Worm (Caenorhabditis elegans) whole organism, L3 larva: Measurements from ENCODE around the gene lon-3.

ENCODE experiments used
- ama-1 ChIP-seq: fragments of 150-350 bp; optimal IDR thresholded peaks from 2 replicates; lab custom pipeline; 2018
- ceh-16 ChIP-seq: sonication (generic microtip); optimal IDR thresholded peaks from 2 replicates; lab custom pipeline; 2017; ENCODE audit warnings: missing biosample characterization, missing genetic modification characterization
- ceh-28 ChIP-seq: fragments of 150-350 bp; optimal IDR thresholded peaks from 2 replicates; lab custom pipeline; 2014; ENCODE audit warnings: missing biosample characterization, missing genetic modification reagents, missing genetic modification characterization
- ceh-82 ChIP-seq: fragments of 150-350 bp; optimal IDR thresholded peaks from 2 replicates; lab custom pipeline; 2014; ENCODE audit warnings: missing biosample characterization, missing genetic modification characterization
- egl-5 ChIP-seq: fragments of 150-350 bp; optimal IDR thresholded peaks from 2 replicates; lab custom pipeline; 2017; ENCODE audit warnings: missing biosample characterization, missing genetic modification reagents, missing genetic modification characterization, inconsistent platforms
- elt-1 ChIP-seq: fragments of 150-350 bp; optimal IDR thresholded peaks from 2 replicates; lab custom pipeline; 2014; ENCODE audit warnings: missing biosample characterization, missing genetic modification characterization
- elt-2 ChIP-seq: sonication (generic microtip); optimal IDR thresholded peaks from 2 replicates; lab custom pipeline; 2016; ENCODE audit warnings: missing genetic modification reagents, mild to moderate bottlenecking, missing genetic modification characterization, missing compliant biosample characterization
- fos-1 ChIP-seq: fragments of 150-350 bp; optimal IDR thresholded peaks from 2 replicates; lab custom pipeline; 2014; ENCODE audit warnings: missing biosample characterization, missing genetic modification characterization
- hmg-11 ChIP-seq: sonication (generic microtip); optimal IDR thresholded peaks from 2 replicates; lab custom pipeline; 2016; ENCODE audit warnings: missing genetic modification characterization, missing compliant biosample characterization
- jun-1 ChIP-seq: fragments of 150-350 bp; optimal IDR thresholded peaks from 2 replicates; lab custom pipeline; 2014; ENCODE audit warnings: missing biosample characterization, missing genetic modification reagents, missing genetic modification characterization
- lin-15B ChIP-seq: fragments of 150-350 bp; optimal IDR thresholded peaks from 2 replicates; lab custom pipeline; 2014; ENCODE audit warnings: missing biosample characterization, missing genetic modification characterization
- lin-39 ChIP-seq: fragments of 150-350 bp; optimal IDR thresholded peaks from 2 replicates; lab custom pipeline; 2018; ENCODE audit warnings: missing biosample characterization, missing genetic modification reagents, missing genetic modification characterization
- mml-1 ChIP-seq: fragments of 150-350 bp; sonication (generic microtip); optimal IDR thresholded peaks from 3 replicates; lab custom pipeline; 2014; ENCODE audit warnings: missing biosample characterization, missing genetic modification characterization
- nfya-1 ChIP-seq: sonication (generic microtip); optimal IDR thresholded peaks from 2 replicates; lab custom pipeline; 2017; ENCODE audit warnings: missing genetic modification characterization, mild to moderate bottlenecking, missing compliant biosample characterization, antibody characterized with exemption, moderate library complexity; ENCODE audit not compliant: insufficient read depth
- nhr-11 ChIP-seq: fragments of 150-350 bp; optimal IDR thresholded peaks from 2 replicates; lab custom pipeline; 2014; ENCODE audit warnings: missing biosample characterization, missing genetic modification characterization
- nhr-12 ChIP-seq: fragments of 150-350 bp; optimal IDR thresholded peaks from 2 replicates; lab custom pipeline; 2014; ENCODE audit warnings: missing biosample characterization, missing genetic modification characterization
- nhr-23 ChIP-seq: fragments of 150-350 bp; optimal IDR thresholded peaks from 2 replicates; lab custom pipeline; 2014; ENCODE audit warnings: missing biosample characterization, missing genetic modification reagents, missing genetic modification characterization
- nhr-25 ChIP-seq: sonication (generic microtip); optimal IDR thresholded peaks from 2 replicates; lab custom pipeline; 2017; ENCODE audit warnings: missing biosample characterization, missing genetic modification characterization
- nhr-28 ChIP-seq: fragments of 150-350 bp; optimal IDR thresholded peaks from 2 replicates; lab custom pipeline; 2014; ENCODE audit warnings: missing biosample characterization, missing genetic modification characterization
- nhr-76 ChIP-seq: fragments of 150-350 bp; sonication (generic microtip); optimal IDR thresholded peaks from 5 replicates; lab custom pipeline; 2014; ENCODE audit warnings: missing biosample characterization, missing genetic modification characterization
- pha-4 ChIP-seq: fragments of 150-350 bp; optimal IDR thresholded peaks from 2 replicates; lab custom pipeline; 2014; ENCODE audit warnings: missing biosample characterization, missing genetic modification reagents, missing genetic modification characterization
- pqm-1 ChIP-seq: fragments of 150-350 bp; optimal IDR thresholded peaks from 2 replicates; lab custom pipeline; 2017; ENCODE audit warnings: missing biosample characterization, missing genetic modification characterization, inconsistent platforms
- sea-2 ChIP-seq: fragments of 150-350 bp; sonication (generic microtip); optimal IDR thresholded peaks from 4 replicates; lab custom pipeline; 2014; ENCODE audit warnings: missing biosample characterization, missing genetic modification reagents, missing genetic modification characterization
- snpc-4 ChIP-seq: fragments of 150-350 bp; optimal IDR thresholded peaks from 2 replicates; lab custom pipeline; 2014; ENCODE audit warnings: missing biosample characterization, missing genetic modification characterization
- unc-62 ChIP-seq: fragments of 150-350 bp; sonication (generic microtip); optimal IDR thresholded peaks from 4 replicates; lab custom pipeline; 2014; ENCODE audit warnings: missing biosample characterization, missing genetic modification reagents, missing genetic modification characterization
- zag-1 ChIP-seq: fragments of 150-350 bp; optimal IDR thresholded peaks from 2 replicates; lab custom pipeline; 2014; ENCODE audit warnings: missing biosample characterization, missing genetic modification characterization
- ztf-11 ChIP-seq: fragments of 150-350 bp; optimal IDR thresholded peaks from 2 replicates; lab custom pipeline; 2014; ENCODE audit warnings: missing biosample characterization, missing genetic modification characterization

Gene lon-3

DNA sequence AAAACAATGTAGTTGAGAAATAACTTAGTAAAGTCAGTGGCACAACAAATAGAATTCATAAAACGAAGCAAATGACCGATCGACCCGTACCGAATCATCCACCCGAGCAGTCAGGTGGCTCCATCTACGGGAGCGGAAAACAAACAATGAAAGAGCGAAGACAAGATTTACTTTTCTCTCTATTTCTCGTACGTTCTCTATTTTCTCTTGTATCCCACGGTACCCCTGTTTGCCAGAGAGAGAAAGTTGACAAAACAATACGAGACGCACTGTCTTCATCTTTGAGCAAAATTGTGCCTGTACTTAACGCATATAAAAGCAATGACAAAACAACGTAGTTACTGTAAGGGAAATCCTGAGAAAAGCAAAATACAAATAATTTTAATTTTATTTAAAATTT lies 1.8 kb downstream of the lon-3 start:
- TF ChIP-seq ceh-82 (tag; lab: Kevin White, UChicago) (no peak), nhr-76 (no peak), pha-4 (tag; lab: Kevin White, UChicago) (peak; percentile 89)

DNA sequence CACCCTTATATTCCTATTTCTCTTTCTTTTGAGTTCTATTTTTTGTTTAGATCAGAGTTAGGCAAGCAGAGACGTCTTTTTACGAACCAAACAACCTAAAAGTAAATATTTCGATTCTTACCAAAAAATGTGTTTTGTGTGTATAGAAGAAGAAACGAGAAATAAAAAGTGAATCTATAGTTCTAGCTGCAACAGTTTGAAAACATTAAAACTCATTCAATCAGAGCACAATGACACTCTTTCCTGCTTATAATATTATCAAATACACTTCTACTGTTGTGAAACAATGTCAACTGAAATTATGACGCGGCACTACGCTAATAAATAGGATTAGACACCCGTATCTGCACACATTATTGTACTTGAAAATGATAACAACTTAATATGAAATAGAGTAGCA lies 2.6 kb downstream of the lon-3 start, which contains the start of gene ZK836.3:
Gene ZK836.3, minus strand, starts transcription at position 101 of the 400 bp plus-strand sequence.
- TF ChIP-seq pha-4 (tag; lab: Kevin White, UChicago) (peak; percentile 43), sea-2 (no peak)

DNA sequence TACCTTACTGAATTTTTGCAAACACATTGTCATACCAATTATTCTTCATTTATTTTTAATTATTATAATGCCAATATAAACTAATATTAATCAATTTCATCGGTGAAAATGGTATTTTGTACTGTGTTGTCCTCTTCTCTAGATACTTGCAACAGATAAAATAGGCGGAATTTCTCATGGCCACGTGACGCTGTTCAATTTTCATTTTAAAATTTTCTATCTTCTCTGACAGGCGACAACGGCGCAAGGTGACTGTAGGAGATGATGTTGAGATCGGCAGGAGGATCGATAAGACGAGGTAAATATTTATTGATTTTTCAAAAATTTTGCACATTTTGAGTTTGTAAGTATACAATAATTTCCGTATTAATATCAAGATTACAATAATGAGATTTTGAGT lies 4.2 kb downstream of the lon-3 start, which contains the start of gene ogdh-2:
Gene ogdh-2, plus strand, starts transcription at position 233 of the 400 bp plus-strand sequence.
- TF ChIP-seq pqm-1 (tag; lab: Kevin White, UChicago): no peak
- TF ChIP-seq unc-62 (GFP tag; lab: Kevin White, UChicago): no peak
- TF ChIP-seq lin-15B (tag; lab: Kevin White, UChicago): no peak
- TF ChIP-seq ceh-28 (tag; lab: Kevin White, UChicago): peak; percentile 34
- TF ChIP-seq elt-1 (tag; lab: Kevin White, UChicago): peak; percentile 7
- peak; percentile 12 for TF ChIP-seq nhr-25 (tag; lab: Kevin White, UChicago)

DNA sequence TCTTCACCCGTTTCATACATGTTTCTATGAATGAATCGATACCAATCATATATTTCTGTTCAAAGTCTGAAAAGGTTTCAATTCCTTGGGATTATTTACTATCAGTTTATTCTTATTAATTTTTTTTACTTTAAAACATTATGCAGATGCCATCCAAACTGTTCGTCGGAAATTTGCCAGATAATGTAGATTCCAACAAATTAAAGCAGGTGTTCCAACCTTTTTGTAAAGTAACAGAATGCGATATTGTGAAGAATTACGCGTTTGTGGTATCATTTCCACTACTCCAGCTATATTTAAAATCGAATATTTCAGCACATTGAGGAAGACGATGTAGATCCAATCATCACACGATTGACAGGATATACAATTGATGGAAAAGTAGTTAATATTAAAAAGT lies 6.3 kb downstream of the lon-3 start, which contains the start of gene rnp-1:
Gene rnp-1, plus strand, starts transcription at position 145 of the 400 bp plus-strand sequence.
- no peak for TF ChIP-seq elt-1 (tag; lab: Kevin White, UChicago)
- peak; percentile 35 for TF ChIP-seq ama-1 (lab: Kevin White, UChicago)
- no peak for TF ChIP-seq nhr-12 (tag; lab: Kevin White, UChicago)
- no peak for TF ChIP-seq ztf-11
- peak; percentile 10 for TF ChIP-seq pha-4 (tag; lab: Kevin White, UChicago)
- no peak for TF ChIP-seq zag-1
- no peak for TF ChIP-seq lin-39 (tag; lab: Kevin White, UChicago)

DNA sequence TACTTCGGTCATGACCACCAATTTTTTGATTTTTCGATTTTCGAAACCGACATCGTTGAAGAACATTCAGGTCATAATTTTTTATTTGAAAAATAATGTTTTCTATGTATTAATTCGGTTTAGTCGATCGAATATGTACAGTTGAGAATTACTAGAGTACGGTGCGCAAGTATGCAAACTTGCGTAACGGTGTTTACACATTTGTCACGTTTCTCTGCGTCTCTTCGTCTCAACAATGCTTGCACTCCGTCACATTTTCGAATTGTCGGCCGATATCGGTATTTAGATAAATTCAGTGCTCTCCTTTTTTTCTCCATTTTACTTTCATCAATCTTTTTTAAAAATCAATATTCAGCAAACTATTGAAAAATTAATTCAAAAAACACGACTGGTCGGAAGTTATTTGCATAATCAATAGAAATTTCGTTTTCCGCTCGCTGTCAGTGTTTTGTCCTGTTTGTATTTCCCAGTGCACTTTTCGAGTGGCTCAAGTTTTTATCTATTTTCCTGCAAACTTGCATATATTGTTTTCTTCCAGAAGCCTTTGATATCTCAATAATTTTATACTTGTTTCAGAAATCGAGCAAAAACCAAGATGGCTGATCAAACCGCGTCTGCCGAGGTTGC lies 7.4 kb downstream of the lon-3 start, which contains the start of gene dpy-30:
Gene dpy-30, plus strand, starts transcription at position 577 of the 627 bp plus-strand sequence.
- peak; percentile 38 for TF ChIP-seq ceh-28 (tag; lab: Kevin White, UChicago)
- TF ChIP-seq nhr-28 (tag; lab: Kevin White, UChicago): no peak
- no peak for TF ChIP-seq nhr-11 (tag; lab: Kevin White, UChicago)
- peak; percentile 64 for TF ChIP-seq snpc-4 (tag; lab: Kevin White, UChicago)
- TF ChIP-seq pha-4 (tag; lab: Kevin White, UChicago): peak; percentile 86
- peak; percentile 82 for TF ChIP-seq nfya-1 (tag; lab: Kevin White, UChicago)
- no peak for TF ChIP-seq nhr-76
- TF ChIP-seq mml-1: no peak
- TF ChIP-seq nhr-25 (tag; lab: Kevin White, UChicago): peak; percentile 65
- TF ChIP-seq jun-1: no peak
- TF ChIP-seq nhr-23 (tag; lab: Kevin White, UChicago): peak; percentile 38
- peak; percentile 72 for TF ChIP-seq hmg-11 (tag; lab: Kevin White, UChicago)
- TF ChIP-seq elt-1 (tag; lab: Kevin White, UChicago): no peak
- TF ChIP-seq ceh-16 (tag; lab: Kevin White, UChicago): no peak
- TF ChIP-seq lin-15B (tag; lab: Kevin White, UChicago): peak; percentile 29
- TF ChIP-seq elt-2 (tag; lab: Kevin White, UChicago): peak; percentile 42
- TF ChIP-seq lin-39 (tag; lab: Kevin White, UChicago): peak; percentile 50

DNA sequence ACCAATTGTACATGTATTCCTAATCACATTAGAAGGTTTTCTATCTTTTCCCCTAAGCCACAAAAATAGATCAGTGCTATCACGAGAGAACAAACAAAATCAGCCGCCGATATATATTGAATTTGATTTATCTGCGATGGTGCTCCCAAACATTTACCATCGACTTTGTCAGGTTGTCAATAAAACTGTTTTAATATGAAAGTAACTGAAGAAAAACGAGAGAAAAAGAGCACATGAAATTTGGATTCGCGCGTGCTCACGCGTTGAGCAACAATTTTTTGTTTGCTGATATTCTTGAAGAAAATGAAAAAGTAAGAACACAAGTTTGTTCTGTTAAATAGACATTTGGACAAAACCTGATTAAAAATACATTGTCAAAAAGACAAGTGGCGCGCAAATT lies 9.6 kb downstream of the lon-3 start:
- TF ChIP-seq elt-2 (tag; lab: Kevin White, UChicago): no peak
- peak; percentile 76 for TF ChIP-seq pha-4 (tag; lab: Kevin White, UChicago)
- TF ChIP-seq zag-1: no peak
- no peak for TF ChIP-seq egl-5
- TF ChIP-seq ceh-28 (tag; lab: Kevin White, UChicago): no peak
- no peak for TF ChIP-seq fos-1 (tag; lab: Kevin White, UChicago)
- no peak for TF ChIP-seq ztf-11

DNA sequence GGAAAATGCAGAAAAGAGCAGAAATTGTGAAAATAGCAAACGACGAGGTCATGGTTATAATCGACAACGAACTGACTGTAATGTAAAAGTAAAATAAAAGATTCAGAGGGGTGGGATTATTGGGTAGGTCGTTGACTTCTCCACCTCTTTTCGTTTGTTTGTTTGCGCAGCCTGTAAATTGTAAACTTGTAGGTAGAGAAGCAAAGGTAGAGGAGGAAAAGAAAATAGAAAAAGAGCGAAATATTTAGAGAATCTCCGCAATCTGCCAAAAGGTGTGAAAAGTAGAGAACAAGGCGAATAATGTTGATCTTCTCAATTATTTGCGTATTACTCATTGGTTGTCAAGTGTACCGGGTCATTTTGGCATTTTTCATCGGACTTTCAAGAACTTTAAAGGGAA lies 11.1 kb downstream of the lon-3 start, which contains the start of gene ZK863.8:
Gene ZK863.8, minus strand, starts transcription at position 173 of the 400 bp plus-strand sequence.
- TF ChIP-seq pha-4 (tag; lab: Kevin White, UChicago): peak; percentile 91
- no peak for TF ChIP-seq jun-1
